In the genomic region with DNA sequence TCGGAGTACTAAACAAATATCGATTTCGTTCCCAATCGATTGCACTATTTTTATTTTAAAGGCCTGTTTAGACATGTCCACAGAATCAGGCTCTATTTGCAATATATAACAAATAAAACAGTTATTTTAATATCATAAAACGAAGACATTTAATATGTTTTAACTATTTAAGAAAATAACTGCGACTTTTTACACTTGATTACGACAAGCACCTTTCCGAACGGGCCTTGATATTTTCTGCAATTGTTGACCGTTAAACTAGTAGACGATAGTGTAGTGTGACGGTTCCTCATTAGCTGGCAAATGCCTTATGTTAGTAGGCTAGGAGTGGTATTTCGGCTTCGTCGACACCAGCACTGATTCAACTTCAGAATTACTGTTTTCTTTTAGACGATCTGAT, we compare ENCODE assay signal across 1 fruit fly cellular context.
TF ChIP-seq lines count a peak whose summit lies in the region.

A gene (minus strand): TSS at position 26 of the 400 bp plus-strand sequence.
A gene (plus strand): TSS at position 332 of the 400 bp plus-strand sequence.

TF ChIP-seq in whole organism, embryonic, 481 proteins besides CTCF, POLR2A, EP300 and RAD21 (continued from another document and continues in another):
- TF ChIP-seq zfh1 (GFP tag; IDR thresholded peaks at IDR 0.05; lab: Robert Waterston, UW) (peak; percentile 66; the same call in 2 of the 3 replicates), Dref (GFP tag; IDR thresholded peaks at IDR 0.05; lab: Robert Waterston, UW) (peak; percentile 63), Usf (GFP tag; optimal IDR thresholded peaks at IDR 0.05; lab: Kevin White, UChicago) (no peak), NfI (GFP tag; optimal IDR thresholded peaks at IDR 0.05; lab: Kevin White, UChicago) (peak; percentile 69), CG12659 (GFP tag; optimal IDR thresholded peaks at IDR 0.05; lab: Kevin White, UChicago) (peak; percentile 88), CG10267 (tag; optimal IDR thresholded peaks at IDR 0.05; lab: Kevin White, UChicago) (peak; percentile 80), h (optimal IDR thresholded peaks at IDR 0.05; lab: Kevin White, UChicago) (no peak), sisA (GFP tag; IDR thresholded peaks at IDR 0.05; lab: Robert Waterston, UW) (peak; percentile 69), pnt (GFP tag; optimal IDR thresholded peaks at IDR 0.05; lab: Kevin White, UChicago) (peak; percentile 46), CG12769 (tag; optimal IDR thresholded peaks at IDR 0.05; lab: Kevin White, UChicago) (no peak), CG15269 (tag; optimal IDR thresholded peaks at IDR 0.05; lab: Kevin White, UChicago) (peak; percentile 68), CG12104 (GFP tag; optimal IDR thresholded peaks at IDR 0.05; lab: Kevin White, UChicago) (no peak), Hmr (GFP tag; optimal IDR thresholded peaks at IDR 0.05; lab: Kevin White, UChicago) (peak; percentile 69), ara (GFP tag; IDR thresholded peaks at IDR 0.05; lab: Robert Waterston, UW) (peak; percentile 58), CG14965 (GFP tag; optimal IDR thresholded peaks at IDR 0.05; lab: Kevin White, UChicago; ENCODE audit: borderline replicate concordance) (no peak), MBD-R2 (GFP tag; IDR thresholded peaks at IDR 0.05; lab: Robert Waterston, UW) (peak; percentile 72), Ptx1 (GFP tag; IDR thresholded peaks at IDR 0.05; lab: Robert Waterston, UW) (peak; percentile 79), CG9437 (GFP tag; optimal IDR thresholded peaks at IDR 0.05; lab: Kevin White, UChicago) (peak; percentile 5), sna (GFP tag; IDR thresholded peaks at IDR 0.05; lab: Robert Waterston, UW; ENCODE audit: partially characterized antibody) (peak; percentile 89), CG1647 (GFP tag; optimal IDR thresholded peaks at IDR 0.05; lab: Kevin White, UChicago) (peak; percentile 63), Dfd (GFP tag; optimal IDR thresholded peaks at IDR 0.05; lab: Kevin White, UChicago) (no peak), Mes4 (GFP tag; optimal IDR thresholded peaks at IDR 0.05; lab: Kevin White, UChicago) (no peak), CG3995 (GFP tag; optimal IDR thresholded peaks at IDR 0.05; lab: Kevin White, UChicago) (peak; percentile 53), dimm (GFP tag; IDR thresholded peaks at IDR 0.05; lab: Robert Waterston, UW) (no peak), Doc3 (GFP tag; IDR thresholded peaks at IDR 0.05; lab: Robert Waterston, UW; ENCODE audit: partially characterized antibody) (peak; percentile 79), Deaf1 (tag; optimal IDR thresholded peaks at IDR 0.05; lab: Kevin White, UChicago) (peak; percentile 42), CG11456 (GFP tag; IDR thresholded peaks at IDR 0.05; lab: Robert Waterston, UW) (0 out of 3 replicates have a peak, but pooled peaks have one; percentile 28), CG43689 (GFP tag; IDR thresholded peaks at IDR 0.05; lab: Robert Waterston, UW) (no peak), CG6272 (GFP tag; IDR thresholded peaks at IDR 0.05; lab: Robert Waterston, UW) (peak; percentile 68), eve (GFP tag; optimal IDR thresholded peaks at IDR 0.05; lab: Kevin White, UChicago) (no peak), jigr1 (GFP tag; IDR thresholded peaks at IDR 0.05; lab: Robert Waterston, UW) (no peak), Fer2 (tag; optimal IDR thresholded peaks at IDR 0.05; lab: Kevin White, UChicago) (peak; percentile 34), gro (GFP tag; optimal IDR thresholded peaks at IDR 0.05; lab: Kevin White, UChicago) (peak; percentile 44), vnd (GFP tag; IDR thresholded peaks at IDR 0.05; lab: Robert Waterston, UW; ENCODE audit: partially characterized antibody) (peak; percentile 74), Aef1 (GFP tag; IDR thresholded peaks at IDR 0.05; lab: Robert Waterston, UW) (peak; percentile 65; the same call in 2 of the 3 replicates), CG31441 (GFP tag; IDR thresholded peaks at IDR 0.05; lab: Robert Waterston, UW) (peak; percentile 61), chinmo (GFP tag; IDR thresholded peaks at IDR 0.05; lab: Robert Waterston, UW; ENCODE audit: partially characterized antibody) (no peak), inv (GFP tag; IDR thresholded peaks at IDR 0.05; lab: Robert Waterston, UW; ENCODE audit: partially characterized antibody) (peak; percentile 68), CG3163 (GFP tag; optimal IDR thresholded peaks at IDR 0.05; lab: Kevin White, UChicago) (no peak), CG15073 (GFP tag; optimal IDR thresholded peaks at IDR 0.05; lab: Kevin White, UChicago) (no peak), CG8478 (optimal IDR thresholded peaks at IDR 0.05; lab: Kevin White, UChicago) (no peak), CG8290 (GFP tag; optimal IDR thresholded peaks at IDR 0.05; lab: Kevin White, UChicago) (peak; percentile 64), CG8290 (tag; optimal IDR thresholded peaks at IDR 0.05; lab: Kevin White, UChicago) (no peak), Sox100B (GFP tag; optimal IDR thresholded peaks at IDR 0.05; lab: Kevin White, UChicago) (peak; percentile 26), onecut (GFP tag; IDR thresholded peaks at IDR 0.05; lab: Robert Waterston, UW) (peak; percentile 84), CG14860 (GFP tag; IDR thresholded peaks at IDR 0.05; lab: Robert Waterston, UW; ENCODE audit: partially characterized antibody) (peak; percentile 63; the same call in 2 of the 3 replicates), CG4730 (GFP tag; IDR thresholded peaks at IDR 0.05; lab: Robert Waterston, UW) (peak; percentile 31; the same call in 1 of the 2 replicates), CG5180 (GFP tag; optimal IDR thresholded peaks at IDR 0.05; lab: Kevin White, UChicago) (no peak), hbn (GFP tag; IDR thresholded peaks at IDR 0.05; lab: Robert Waterston, UW; ENCODE audit: partially characterized antibody) (peak; percentile 73), Hey (tag; optimal IDR thresholded peaks at IDR 0.05; lab: Kevin White, UChicago) (no peak), danr (GFP tag; IDR thresholded peaks at IDR 0.05; lab: Robert Waterston, UW) (peak; percentile 36; the same call in 1 of the 2 replicates), Atf-2 (GFP tag; optimal IDR thresholded peaks at IDR 0.05; lab: Kevin White, UChicago) (peak; percentile 37), CG10431 (GFP tag; optimal IDR thresholded peaks at IDR 0.05; lab: Kevin White, UChicago) (peak; percentile 16), gem (tag; optimal IDR thresholded peaks at IDR 0.05; lab: Kevin White, UChicago) (peak; percentile 84), CG33213 (GFP tag; optimal IDR thresholded peaks at IDR 0.05; lab: Kevin White, UChicago) (peak; percentile 60), run (tag; optimal IDR thresholded peaks at IDR 0.05; lab: Kevin White, UChicago) (no peak), HLHmδ (GFP tag; optimal IDR thresholded peaks at IDR 0.05; lab: Kevin White, UChicago) (no peak), CG12942 (GFP tag; optimal IDR thresholded peaks at IDR 0.05; lab: Kevin White, UChicago) (peak; percentile 58), Optix (GFP tag; IDR thresholded peaks at IDR 0.05; lab: Robert Waterston, UW) (peak; percentile 39; the same call in 1 of the 3 replicates), Ssrp (tag; optimal IDR thresholded peaks at IDR 0.05; lab: Kevin White, UChicago) (peak; percentile 37), ase (GFP tag; IDR thresholded peaks at IDR 0.05; lab: Robert Waterston, UW) (peak; percentile 47; the same call in 2 of the 3 replicates), jumu (GFP tag; optimal IDR thresholded peaks at IDR 0.05; lab: Kevin White, UChicago) (peak; percentile 30), amos (GFP tag; IDR thresholded peaks at IDR 0.05; lab: Robert Waterston, UW; ENCODE audit: partially characterized antibody) (peak; percentile 76), E2f2 (GFP tag; IDR thresholded peaks at IDR 0.05; lab: Robert Waterston, UW) (peak; percentile 51; the same call in 1 of the 2 replicates), CG9727 (GFP tag; optimal IDR thresholded peaks at IDR 0.05; lab: Kevin White, UChicago) (peak; percentile 67), jing (GFP tag; optimal IDR thresholded peaks at IDR 0.05; lab: Kevin White, UChicago) (no peak), E2f1 (GFP tag; IDR thresholded peaks at IDR 0.05; lab: Robert Waterston, UW) (peak; percentile 55; the same call in 1 of the 2 replicates), sd (tag; optimal IDR thresholded peaks at IDR 0.05; lab: Kevin White, UChicago) (no peak), cato (GFP tag; optimal IDR thresholded peaks at IDR 0.05; lab: Kevin White, UChicago; ENCODE audit: borderline replicate concordance) (no peak), D19B (GFP tag; optimal IDR thresholded peaks at IDR 0.05; lab: Kevin White, UChicago) (no peak), CG2129 (GFP tag; IDR thresholded peaks at IDR 0.05; lab: Robert Waterston, UW; ENCODE audit: partially characterized antibody) (peak; percentile 66), dati (GFP tag; IDR thresholded peaks at IDR 0.05; lab: Robert Waterston, UW) (no peak), CG3726 (GFP tag; IDR thresholded peaks at IDR 0.05; lab: Robert Waterston, UW) (no peak), CG6854 (GFP tag; optimal IDR thresholded peaks at IDR 0.05; lab: Kevin White, UChicago) (no peak), CG14050 (GFP tag; IDR thresholded peaks at IDR 0.05; lab: Robert Waterston, UW) (no peak), CG13894 (tag; optimal IDR thresholded peaks at IDR 0.05; lab: Kevin White, UChicago) (peak; percentile 63), CG16863 (GFP tag; optimal IDR thresholded peaks at IDR 0.05; lab: Kevin White, UChicago) (peak; percentile 30), Bteb2 (GFP tag; optimal IDR thresholded peaks at IDR 0.05; lab: Kevin White, UChicago) (peak; percentile 51), CG9797 (GFP tag; optimal IDR thresholded peaks at IDR 0.05; lab: Kevin White, UChicago) (peak; percentile 92), hkb (optimal IDR thresholded peaks at IDR 0.05; lab: Kevin White, UChicago) (no peak), hkb (GFP tag; IDR thresholded peaks at IDR 0.05; lab: Robert Waterston, UW) (peak; percentile 68), CG17328 (GFP tag; IDR thresholded peaks at IDR 0.05; lab: Robert Waterston, UW) (peak; percentile 49), abd-A (tag; optimal IDR thresholded peaks at IDR 0.05; lab: Kevin White, UChicago) (no peak), CG12236 (GFP tag; optimal IDR thresholded peaks at IDR 0.05; lab: Kevin White, UChicago) (no peak), pan (optimal IDR thresholded peaks at IDR 0.05; lab: Kevin White, UChicago) (no peak), pan (GFP tag; optimal IDR thresholded peaks at IDR 0.05 in 1 of 2, IDR thresholded peaks at IDR 0.05 in 1 of 2) (peak in 1 of 2 experiments; percentile 79), CG15696 (tag; optimal IDR thresholded peaks at IDR 0.05; lab: Kevin White, UChicago) (peak; percentile 53), CG11696 (GFP tag; IDR thresholded peaks at IDR 0.05; lab: Robert Waterston, UW) (no peak), HLH4C (GFP tag; IDR thresholded peaks at IDR 0.05; lab: Robert Waterston, UW; ENCODE audit: partially characterized antibody) (peak; percentile 65), ems (GFP tag; optimal IDR thresholded peaks at IDR 0.05; lab: Kevin White, UChicago) (peak; percentile 45), BtbVII (GFP tag; optimal IDR thresholded peaks at IDR 0.05; lab: Kevin White, UChicago) (no peak), ato (GFP tag; IDR thresholded peaks at IDR 0.05; lab: Robert Waterston, UW; ENCODE audit: partially characterized antibody) (no peak), Sin3A (optimal IDR thresholded peaks at IDR 0.05; lab: Kevin White, UChicago) (peak; percentile 71), CG10274 (GFP tag; optimal IDR thresholded peaks at IDR 0.05; lab: Kevin White, UChicago) (no peak), CG15011 (GFP tag; optimal IDR thresholded peaks at IDR 0.05; lab: Kevin White, UChicago) (no peak), CG18599 (GFP tag; optimal IDR thresholded peaks at IDR 0.05; lab: Kevin White, UChicago) (peak; percentile 37), pb (GFP tag; optimal IDR thresholded peaks at IDR 0.05; lab: Kevin White, UChicago) (no peak), Asciz (GFP tag; optimal IDR thresholded peaks at IDR 0.05; lab: Kevin White, UChicago) (no peak), ewg (GFP tag; optimal IDR thresholded peaks at IDR 0.05; lab: Kevin White, UChicago) (peak; percentile 45), CG10979 (tag; optimal IDR thresholded peaks at IDR 0.05; lab: Kevin White, UChicago) (peak; percentile 58), MESR4 (GFP tag; optimal IDR thresholded peaks at IDR 0.05; lab: Kevin White, UChicago) (peak; percentile 41), CG18011 (GFP tag; optimal IDR thresholded peaks at IDR 0.05; lab: Kevin White, UChicago) (peak; percentile 50), br (optimal IDR thresholded peaks at IDR 0.05; lab: Kevin White, UChicago) (no peak), Antp (GFP tag; optimal IDR thresholded peaks at IDR 0.05; lab: Kevin White, UChicago) (peak; percentile 28), Atf6 (GFP tag; IDR thresholded peaks at IDR 0.05; lab: Robert Waterston, UW) (peak; percentile 67), usp (GFP tag; optimal IDR thresholded peaks at IDR 0.05; lab: Kevin White, UChicago) (no peak), z (GFP tag; IDR thresholded peaks at IDR 0.05; lab: Robert Waterston, UW) (no peak), nom (GFP tag; optimal IDR thresholded peaks at IDR 0.05; lab: Kevin White, UChicago) (no peak), Hand (GFP tag; optimal IDR thresholded peaks at IDR 0.05; lab: Kevin White, UChicago) (peak; percentile 13), Mrtf (GFP tag; IDR thresholded peaks at IDR 0.05; lab: Robert Waterston, UW) (no peak), bbx (GFP tag; IDR thresholded peaks at IDR 0.05; lab: Robert Waterston, UW; ENCODE audit: partially characterized antibody) (peak; percentile 69), Dip2 (GFP tag; IDR thresholded peaks at IDR 0.05; lab: Robert Waterston, UW) (no peak), cwo (GFP tag; optimal IDR thresholded peaks at IDR 0.05; lab: Kevin White, UChicago) (no peak), fd64A (GFP tag; optimal IDR thresholded peaks at IDR 0.05; lab: Kevin White, UChicago) (no peak), CG10565 (GFP tag; optimal IDR thresholded peaks at IDR 0.05; lab: Kevin White, UChicago) (no peak), schlank (tag; optimal IDR thresholded peaks at IDR 0.05; lab: Kevin White, UChicago) (no peak), fru (optimal IDR thresholded peaks at IDR 0.05; lab: Kevin White, UChicago) (no peak), vfl (GFP tag; optimal IDR thresholded peaks at IDR 0.05; lab: Kevin White, UChicago) (peak; percentile 42), klu (GFP tag; IDR thresholded peaks at IDR 0.05; lab: Robert Waterston, UW) (peak; percentile 25; the same call in 1 of the 2 replicates), CG8359 (GFP tag; optimal IDR thresholded peaks at IDR 0.05; lab: Kevin White, UChicago; ENCODE audit: borderline replicate concordance) (no peak), CG17802 (tag; optimal IDR thresholded peaks at IDR 0.05; lab: Kevin White, UChicago) (peak; percentile 100), Sry-β (GFP tag; optimal IDR thresholded peaks at IDR 0.05; lab: Kevin White, UChicago) (peak; percentile 32), CG1529 (GFP tag; optimal IDR thresholded peaks at IDR 0.05; lab: Kevin White, UChicago) (peak; percentile 4), HmgZ (tag; optimal IDR thresholded peaks at IDR 0.05; lab: Kevin White, UChicago) (peak; percentile 72)
